Worm (Caenorhabditis elegans): ENCODE data around the gene T20D4.19.

DNA sequence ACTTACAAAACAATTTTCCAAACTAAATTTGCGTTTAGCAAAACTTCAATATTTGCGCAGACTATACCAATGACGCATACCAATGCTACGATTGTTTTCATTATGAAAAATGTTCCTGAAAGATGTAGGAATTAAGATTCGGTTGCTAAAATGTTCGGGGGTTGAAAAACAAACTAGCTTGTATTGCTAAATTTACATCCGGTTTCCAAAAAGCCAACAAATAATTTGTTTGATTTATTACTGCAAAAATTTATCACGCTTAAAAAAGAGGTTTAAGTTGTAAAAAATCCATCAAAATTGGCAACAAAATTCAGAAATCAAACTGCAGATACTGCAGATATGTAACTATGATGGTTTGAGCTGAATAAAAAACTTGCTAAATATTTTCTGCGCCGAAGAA lies 48.9 kb upstream of the T20D4.19 start, which contains the start of gene srbc-30:
- TF ChIP-seq lin-39 (tag; optimal IDR thresholded peaks at IDR 0.05) (no peak), ztf-11 (tag; optimal IDR thresholded peaks at IDR 0.05) (no peak), alr-1 (tag; optimal IDR thresholded peaks at IDR 0.05) (no peak), aly-2 (tag; optimal IDR thresholded peaks at IDR 0.05) (no peak), skn-1 (tag; optimal IDR thresholded peaks at IDR 0.05) (no peak)
